Worm (Caenorhabditis elegans): ENCODE results near the gene C04B4.5.

C04B4.5 gene

DNA sequence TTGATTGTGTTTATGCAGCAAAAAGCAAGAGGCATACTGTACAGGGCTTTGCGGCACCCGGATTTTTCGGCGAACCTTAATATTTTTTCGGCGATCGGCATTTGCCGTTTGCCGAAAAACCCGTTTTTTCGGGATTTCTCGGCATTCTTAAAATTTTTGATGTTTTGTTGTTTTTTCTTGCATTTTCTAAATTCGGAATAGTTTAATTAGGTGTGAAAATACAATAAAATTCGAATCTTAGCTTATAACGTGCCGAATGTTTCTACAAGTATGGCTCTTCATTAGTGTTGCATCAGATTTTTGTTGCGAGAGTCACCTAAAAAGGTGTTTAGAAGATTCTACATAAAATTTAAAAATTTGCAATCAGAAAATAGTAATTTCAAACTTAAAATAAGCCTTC is 12.6 kb downstream of the C04B4.5 start, which contains the start of gene C04B4.6:
Gene C04B4.6, minus strand, starts transcription at position 101 of the 400 bp plus-strand sequence.
- TF ChIP-seq nhr-76 (tag; optimal IDR thresholded peaks at IDR 0.05), result no peak

DNA sequence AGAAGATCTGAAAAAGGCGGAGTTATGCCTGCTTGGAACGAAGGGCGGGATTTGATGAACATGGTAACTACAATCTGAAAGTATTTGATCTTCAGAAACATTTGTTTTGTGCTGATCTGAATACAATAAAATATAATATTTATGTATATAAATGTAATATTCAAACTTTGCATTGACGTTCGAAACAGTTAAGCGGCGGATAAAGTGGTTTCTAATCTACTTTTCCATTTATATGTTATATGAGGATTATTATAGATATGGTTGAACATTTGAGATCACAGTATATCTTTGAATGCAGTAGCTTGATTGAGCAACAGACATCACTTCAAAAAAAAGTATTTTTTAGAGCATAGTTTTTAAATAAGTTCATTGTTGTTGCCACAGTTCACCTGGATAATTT is 14.3 kb downstream of the C04B4.5 start, which contains the start of gene H19J13.2:
Gene H19J13.2, minus strand, starts transcription at position 101 of the 400 bp plus-strand sequence.
- TF ChIP-seq daf-19 (GFP tag; conservative IDR thresholded peaks at IDR 0.05) (no peak), unc-62 (GFP tag; optimal IDR thresholded peaks at IDR 0.05 in 1 of 2) (no peak), unc-62 (tag; optimal IDR thresholded peaks at IDR 0.05) (no peak), ces-1 (GFP tag; optimal IDR thresholded peaks at IDR 0.05) (no peak), lim-7 (GFP tag; IDR thresholded peaks at IDR 0.05) (no peak), dpl-1 (GFP tag; optimal IDR thresholded peaks at IDR 0.05) (no peak), mxl-2 (GFP tag; conservative IDR thresholded peaks at IDR 0.05) (no peak), pqm-1 (tag; optimal IDR thresholded peaks at IDR 0.05) (no peak), cey-2 (tag; optimal IDR thresholded peaks at IDR 0.05; ENCODE audit: borderline replicate concordance, insufficient read depth) (no peak), mdl-1 (tag; optimal IDR thresholded peaks at IDR 0.05) (no peak), tra-1 (GFP tag; IDR thresholded peaks at IDR 0.05) (no peak)

DNA sequence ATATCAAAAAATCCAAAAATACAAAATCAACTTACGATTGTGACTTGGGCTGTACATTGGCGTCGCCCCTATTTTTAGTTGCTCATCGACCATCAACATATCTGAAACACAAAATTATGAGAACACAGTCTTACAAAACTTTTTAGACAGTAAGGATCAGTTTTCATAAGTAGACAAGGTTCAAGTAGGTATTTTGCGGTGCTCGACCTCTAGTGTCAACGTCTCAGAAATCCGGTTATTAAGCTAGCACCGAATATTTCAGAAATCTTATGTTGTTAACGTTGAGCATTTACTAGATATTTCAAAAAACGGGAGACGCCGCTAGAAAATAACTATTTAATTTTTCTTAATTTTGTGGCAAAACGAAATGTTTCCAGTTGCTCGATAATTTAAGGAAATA is 17.3 kb downstream of the C04B4.5 start, which contains the start of gene otpl-8:
Gene otpl-8, minus strand, starts transcription at position 101 of the 400 bp plus-strand sequence.
- TF ChIP-seq attf-4 (tag; optimal IDR thresholded peaks at IDR 0.05) (no peak), ceh-62 (tag; optimal IDR thresholded peaks at IDR 0.05) (no peak), daf-19 (GFP tag; conservative IDR thresholded peaks at IDR 0.05) (no peak), cey-2 (tag; optimal IDR thresholded peaks at IDR 0.05; ENCODE audit: borderline replicate concordance, insufficient read depth) (no peak), jun-1 (tag; optimal IDR thresholded peaks at IDR 0.05) (no peak), rbr-2 (tag; optimal IDR thresholded peaks at IDR 0.05) (no peak), daf-16 (GFP tag; optimal IDR thresholded peaks at IDR 0.05) (no peak), daf-16 (tag; optimal IDR thresholded peaks at IDR 0.05) (no peak), unc-39 (tag; optimal IDR thresholded peaks at IDR 0.05) (no peak), set-16 (GFP tag; IDR thresholded peaks at IDR 0.05) (no peak), ztf-11 (tag; optimal IDR thresholded peaks at IDR 0.05) (no peak), lin-29 (GFP tag; IDR thresholded peaks at IDR 0.05) (no peak), nhr-25 (tag; optimal IDR thresholded peaks at IDR 0.05; ENCODE audit: borderline replicate concordance, insufficient read depth) (no peak), daf-8 (GFP tag; IDR thresholded peaks at IDR 0.05) (no peak), zag-1 (tag; optimal IDR thresholded peaks at IDR 0.05) (no peak), sdz-12 (GFP tag; optimal IDR thresholded peaks at IDR 0.05) (no peak), aly-2 (tag; optimal IDR thresholded peaks at IDR 0.05) (no peak)

- no peak for TF ChIP-seq Y48G9A.11 (GFP tag; IDR thresholded peaks at IDR 0.05)
- 0 out of 2 replicates have a peak, but pooled peaks have one; percentile 37 for TF ChIP-seq dmd-8 (GFP tag; IDR thresholded peaks at IDR 0.05)
- peak; percentile 93 for TF ChIP-seq set-16 (GFP tag; IDR thresholded peaks at IDR 0.05)
Measured at ce11 chrX:12260381-12260931, 27.7 kb downstream of the C04B4.5 start, which contains the start of gene E01G6.1. Gene E01G6.1, plus strand, starts transcription at chrX:12260881.

DNA sequence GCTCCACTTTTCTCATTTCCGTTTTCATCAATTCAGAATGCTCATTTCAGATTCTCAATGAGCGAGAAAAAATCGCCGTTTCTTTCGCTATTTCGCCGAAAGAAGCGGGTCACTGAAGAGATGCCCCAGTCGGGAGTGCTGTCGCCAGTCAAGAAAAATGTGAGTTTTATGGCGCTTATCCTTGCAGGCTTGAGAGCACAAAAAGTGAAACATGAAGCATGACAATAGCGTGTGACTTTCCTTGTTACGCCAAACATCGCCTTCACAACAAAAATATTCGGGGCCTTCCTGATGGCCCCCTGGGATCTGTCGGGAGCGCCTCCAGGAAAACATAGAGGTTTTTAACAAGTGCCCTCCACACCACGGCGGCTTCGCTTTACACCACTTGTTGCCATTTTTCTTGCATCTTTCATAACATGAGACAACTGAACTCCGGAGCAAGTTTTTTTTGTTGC is 31.5 kb downstream of the C04B4.5 start, which contains the start of gene E01G6.2:
Gene E01G6.2, plus strand, starts transcription at position 51 of the 455 bp plus-strand sequence.
- TF ChIP-seq aha-1 (tag) (peak; percentile 94), hmg-1.1 (GFP tag; IDR thresholded peaks at IDR 0.05) (0 out of 2 replicates have a peak, but pooled peaks have one; percentile 31), ceh-20 (GFP tag; IDR thresholded peaks at IDR 0.05) (0 out of 2 replicates have a peak, but pooled peaks have one; percentile 29), tra-1 (GFP tag; IDR thresholded peaks at IDR 0.05) (no peak), hlh-30 (tag; optimal IDR thresholded peaks at IDR 0.05; ENCODE audit: insufficient read depth) (peak; percentile 56)

Measured in whole organism, L4 larva.